Worm (Caenorhabditis elegans): ENCODE data around the gene mtre-1.

ce11 chrII:8004157-8004556, 46.2 kb downstream of the mtre-1 start, which contains the start of gene pgp-11:
- no peak for TF ChIP-seq pqm-1 (tag; optimal IDR thresholded peaks at IDR 0.05)
- no peak for TF ChIP-seq ceh-8 (GFP tag; optimal IDR thresholded peaks at IDR 0.05)

Data from whole organism, L1 larva.